Fruit fly (Drosophila melanogaster) whole organism, wandering third instar larva: Measurements from ENCODE around the gene CG14543.

Source experiments
- Abd-B ChIP-seq: fragments of >200 bp; optimal IDR thresholded peaks from 2 replicates; lab custom pipeline; 2017; ENCODE audit warnings: missing biosample characterization, missing genetic modification characterization
- CG32264 ChIP-seq: fragments of 200-800 bp; sonication (Bioruptor generic); optimal IDR thresholded peaks from 2 replicates; lab custom pipeline; 2016; ENCODE audit warnings: missing biosample characterization, missing genetic modification characterization
- CG9705 ChIP-seq: fragments of 200-800 bp; sonication (Bioruptor generic); optimal IDR thresholded peaks from 2 replicates; lab custom pipeline; 2018; ENCODE audit warnings: missing biosample characterization, mild to moderate bottlenecking, missing genetic modification characterization
- CrebA ChIP-seq: fragments of 200-800 bp; sonication (Bioruptor generic); optimal IDR thresholded peaks from 2 replicates; lab custom pipeline; 2016; ENCODE audit warnings: missing biosample characterization, mild to moderate bottlenecking, missing genetic modification characterization, borderline replicate concordance
- Dfd ChIP-seq: fragments of >200 bp; optimal IDR thresholded peaks from 2 replicates; lab custom pipeline; 2017; ENCODE audit warnings: missing biosample characterization, missing genetic modification characterization
- Dif ChIP-seq: fragments of 200-275, 200-300 bp; sonication (Bioruptor generic); optimal IDR thresholded peaks from 2 replicates; lab custom pipeline; 2018; ENCODE audit warnings: missing biosample characterization, missing genetic modification characterization; ENCODE audit not compliant: partially characterized antibody
- GATAd ChIP-seq: sonication (Bioruptor generic); optimal IDR thresholded peaks from 2 replicates; lab custom pipeline; 2016; ENCODE audit warnings: missing biosample characterization, missing genetic modification characterization
- HLH106 ChIP-seq: fragments of 200-800 bp; optimal IDR thresholded peaks from 3 replicates; lab custom pipeline; 2019; ENCODE audit warnings: missing biosample characterization, mild to moderate bottlenecking, missing genetic modification characterization, moderate library complexity
- Hnf4 ChIP-seq: fragments of 200-800 bp; sonication (Bioruptor generic); optimal IDR thresholded peaks from 2 replicates; lab custom pipeline; 2016; ENCODE audit warnings: missing biosample characterization, mild to moderate bottlenecking, missing genetic modification characterization
- Hr78 ChIP-seq: fragments of >200 bp; optimal IDR thresholded peaks from 2 replicates; lab custom pipeline; 2017; ENCODE audit warnings: missing biosample characterization, missing genetic modification characterization
- Hr83 ChIP-seq: fragments of 200-300 bp; sonication (Bioruptor generic); optimal IDR thresholded peaks from 2 replicates; lab custom pipeline; 2016; ENCODE audit warnings: missing biosample characterization, mild to moderate bottlenecking, missing genetic modification characterization, moderate library complexity; ENCODE audit not compliant: poor library complexity, severe bottlenecking
- Jra ChIP-seq: sonication (Bioruptor generic); optimal IDR thresholded peaks from 2 replicates; lab custom pipeline; 2016; ENCODE audit warnings: missing biosample characterization, missing genetic modification characterization
- Mio ChIP-seq: sonication (Bioruptor generic); optimal IDR thresholded peaks from 2 replicates; lab custom pipeline; 2016; ENCODE audit warnings: missing biosample characterization, missing genetic modification characterization
- Myc ChIP-seq: fragments of >200 bp; optimal IDR thresholded peaks from 2 replicates; lab custom pipeline; 2017
- N ChIP-seq: fragments of >200 bp; optimal IDR thresholded peaks from 2 replicates; lab custom pipeline; 2018; ENCODE audit warnings: missing biosample characterization, missing external identifiers, missing genetic modification characterization
- OdsH ChIP-seq: fragments of 200-800 bp; sonication (Bioruptor generic); optimal IDR thresholded peaks from 2 replicates; lab custom pipeline; 2016; ENCODE audit warnings: missing biosample characterization, mild to moderate bottlenecking, missing genetic modification characterization
- Rel ChIP-seq, 2 experiments: fragments of 200-800 bp; sonication (Bioruptor generic) in 1 of 2; optimal IDR thresholded peaks; 2 replicates in 1 of 2; 3 replicates in 1 of 2; lab custom pipeline; 2016 to 2019; ENCODE audit warnings: mild to moderate bottlenecking in 2 of 2, missing biosample characterization in 2 of 2, missing genetic modification characterization in 2 of 2, moderate library complexity in 1 of 2
- Sp1 ChIP-seq: fragments of 200-800 bp; sonication (Bioruptor generic); optimal IDR thresholded peaks from 3 replicates; lab custom pipeline; 2019; ENCODE audit warnings: missing biosample characterization, mild to moderate bottlenecking, missing genetic modification characterization, moderate library complexity
- Vsx2 ChIP-seq: fragments of 200-300, 225-300 bp; sonication (Bioruptor generic); optimal IDR thresholded peaks from 2 replicates; lab custom pipeline; 2018; ENCODE audit warnings: missing biosample characterization, missing genetic modification characterization; ENCODE audit not compliant: partially characterized antibody
- br ChIP-seq: fragments of 200-800 bp; sonication (Bioruptor generic); optimal IDR thresholded peaks from 2 replicates; lab custom pipeline; 2016; ENCODE audit warnings: missing biosample characterization, missing genetic modification characterization
- brk ChIP-seq: fragments of 200-800 bp; sonication (Bioruptor generic); optimal IDR thresholded peaks from 2 replicates; lab custom pipeline; 2016; ENCODE audit warnings: missing biosample characterization, mild to moderate bottlenecking, missing genetic modification characterization
- dl ChIP-seq, 2 experiments: fragments of 175-275, 200-275 bp in 1 of 2; fragments of 200-275 bp in 1 of 2; sonication (Bioruptor generic); optimal IDR thresholded peaks; lab custom pipeline; 2018; ENCODE audit warnings: mild to moderate bottlenecking in 2 of 2, missing biosample characterization in 2 of 2, missing genetic modification characterization in 2 of 2, moderate library complexity in 2 of 2; ENCODE audit not compliant: partially characterized antibody in 2 of 2, insufficient read depth in 1 of 2
- dmrt93B ChIP-seq: fragments of 200-800 bp; sonication (Bioruptor generic); optimal IDR thresholded peaks from 2 replicates; lab custom pipeline; 2018; ENCODE audit warnings: missing biosample characterization, mild to moderate bottlenecking, missing genetic modification characterization
- dsf ChIP-seq: sonication (Bioruptor generic); optimal IDR thresholded peaks from 2 replicates; lab custom pipeline; 2016; ENCODE audit warnings: missing biosample characterization, missing genetic modification characterization, borderline replicate concordance
- ey ChIP-seq: fragments of 200-800 bp; sonication (Bioruptor generic); optimal IDR thresholded peaks from 2 replicates; lab custom pipeline; 2016; ENCODE audit warnings: missing biosample characterization, missing genetic modification characterization
- foxo ChIP-seq, 2 experiments: fragments of 200-800 bp; sonication (Bioruptor generic); optimal IDR thresholded peaks; 2 replicates in 1 of 2; 3 replicates in 1 of 2; lab custom pipeline; 2016 to 2017; ENCODE audit warnings: missing biosample characterization in 2 of 2, missing genetic modification characterization in 2 of 2
- fru ChIP-seq: fragments of 200-800 bp; sonication (Bioruptor generic); optimal IDR thresholded peaks from 3 replicates; lab custom pipeline; 2016; ENCODE audit warnings: missing biosample characterization, mild to moderate bottlenecking, missing genetic modification characterization
- h ChIP-seq: fragments of 200-800 bp; sonication (Bioruptor generic); optimal IDR thresholded peaks from 3 replicates; lab custom pipeline; 2016; ENCODE audit warnings: missing biosample characterization, mild to moderate bottlenecking, missing genetic modification characterization
- jim ChIP-seq: fragments of 175-275, 200-325 bp; sonication (Bioruptor generic); optimal IDR thresholded peaks from 2 replicates; lab custom pipeline; 2016; ENCODE audit warnings: missing biosample characterization, mild to moderate bottlenecking, missing genetic modification characterization
- lola ChIP-seq: fragments of >200 bp; optimal IDR thresholded peaks from 2 replicates; lab custom pipeline; 2017; ENCODE audit warnings: missing biosample characterization, missing genetic modification characterization
- pan ChIP-seq: fragments of >200 bp; optimal IDR thresholded peaks from 2 replicates; lab custom pipeline; 2017
- psq ChIP-seq: fragments of 200-800 bp; sonication (Bioruptor generic); optimal IDR thresholded peaks from 3 replicates; lab custom pipeline; 2017; ENCODE audit warnings: missing biosample characterization, mild to moderate bottlenecking, missing genetic modification characterization, moderate library complexity
- rgr ChIP-seq: fragments of 200-800 bp; sonication (Bioruptor generic); optimal IDR thresholded peaks from 3 replicates; lab custom pipeline; 2016; ENCODE audit warnings: missing biosample characterization, mild to moderate bottlenecking, missing genetic modification characterization
- sage ChIP-seq: fragments of 200-800 bp; sonication (Bioruptor generic); optimal IDR thresholded peaks from 2 replicates; lab custom pipeline; 2016; ENCODE audit warnings: missing biosample characterization, mild to moderate bottlenecking, missing genetic modification characterization
- sv ChIP-seq: fragments of 200-800 bp; sonication (Bioruptor generic); optimal IDR thresholded peaks from 3 replicates; lab custom pipeline; 2016; ENCODE audit warnings: missing biosample characterization, missing genetic modification characterization
- tai ChIP-seq: sonication (Bioruptor generic); optimal IDR thresholded peaks from 2 replicates; lab custom pipeline; 2016; ENCODE audit warnings: missing biosample characterization, missing genetic modification characterization
- usp ChIP-seq: fragments of >200 bp; optimal IDR thresholded peaks from 2 replicates; lab custom pipeline; 2017; ENCODE audit warnings: missing biosample characterization, missing genetic modification characterization
- woc ChIP-seq: sonication (Bioruptor generic); optimal IDR thresholded peaks from 2 replicates; lab custom pipeline; 2016; ENCODE audit warnings: missing biosample characterization, mild to moderate bottlenecking, missing genetic modification characterization

Gene CG14543

dm6 chr3R:26105141-26105403 is 48.6 kb downstream of the CG14543 start:
- TF ChIP-seq Vsx2: no peak
- no peak for TF ChIP-seq usp (GFP tag; lab: Kevin White, UChicago)
- TF ChIP-seq OdsH (GFP tag; lab: Kevin White, UChicago): no peak
- no peak for TF ChIP-seq Myc (lab: Kevin White, UChicago)
- TF ChIP-seq Rel (GFP tag; optimal IDR thresholded peaks at IDR 0.05; lab: Kevin White, UChicago): no peak
- TF ChIP-seq Rel (tag; optimal IDR thresholded peaks at IDR 0.05; lab: Kevin White, UChicago): no peak
- TF ChIP-seq brk (GFP tag; lab: Kevin White, UChicago): no peak
- no peak for TF ChIP-seq sage
- no peak for TF ChIP-seq woc (GFP tag; lab: Kevin White, UChicago)
- TF ChIP-seq Hnf4 (GFP tag; lab: Kevin White, UChicago): no peak

dm6 chr3R:26105407-26105806 is 49.0 kb downstream of the CG14543 start:
- TF ChIP-seq Mio (GFP tag; lab: Kevin White, UChicago) (no peak), HLH106 (tag; lab: Kevin White, UChicago) (no peak), OdsH (GFP tag; lab: Kevin White, UChicago) (no peak), dmrt93B (GFP tag; lab: Kevin White, UChicago) (no peak), Abd-B (no peak)
- TF ChIP-seq, all 38 proteins: peak for 0

dm6 chr3R:26105924-26106494 is 49.6 kb downstream of the CG14543 start:
- no peak for TF ChIP-seq brk (GFP tag; lab: Kevin White, UChicago)
- no peak for TF ChIP-seq sage
- no peak for TF ChIP-seq pan (lab: Kevin White, UChicago)
- TF ChIP-seq Hr78 (GFP tag; lab: Kevin White, UChicago): no peak
- TF ChIP-seq ey (GFP tag; lab: Kevin White, UChicago): no peak
- no peak for TF ChIP-seq GATAd (GFP tag; lab: Kevin White, UChicago)
- peak in 1 of 2 experiments; percentile 31 for TF ChIP-seq dl (GFP tag; optimal IDR thresholded peaks at IDR 0.05; lab: Kevin White, UChicago; ENCODE audit: insufficient read depth in 1 of 2, partially characterized antibody in 2 of 2)
- TF ChIP-seq dsf: no peak
- TF ChIP-seq h: no peak
- TF ChIP-seq Sp1 (GFP tag; lab: Kevin White, UChicago): no peak
- no peak for TF ChIP-seq Hr83
- TF ChIP-seq N (GFP tag; lab: Kevin White, UChicago): no peak
- TF ChIP-seq usp (GFP tag; lab: Kevin White, UChicago): no peak
- TF ChIP-seq OdsH (GFP tag; lab: Kevin White, UChicago): no peak
- TF ChIP-seq CrebA: no peak
- peak; percentile 34 for TF ChIP-seq dmrt93B (GFP tag; lab: Kevin White, UChicago)
- TF ChIP-seq lola (GFP tag; lab: Kevin White, UChicago): no peak
- no peak for TF ChIP-seq CG9705 (GFP tag; lab: Kevin White, UChicago)
- TF ChIP-seq Abd-B: no peak
- TF ChIP-seq CG32264 (GFP tag; lab: Kevin White, UChicago): no peak
- TF ChIP-seq HLH106 (tag; lab: Kevin White, UChicago): peak; percentile 32
- TF ChIP-seq Hnf4 (GFP tag; lab: Kevin White, UChicago): no peak
- no peak for TF ChIP-seq Mio (GFP tag; lab: Kevin White, UChicago)
- peak; percentile 2 for TF ChIP-seq sv (GFP tag; lab: Kevin White, UChicago)
- no peak for TF ChIP-seq Dfd (GFP tag; lab: Kevin White, UChicago)
- no peak for TF ChIP-seq psq (GFP tag; lab: Kevin White, UChicago)
- TF ChIP-seq Dif (GFP tag; lab: Kevin White, UChicago): no peak
- TF ChIP-seq woc (GFP tag; lab: Kevin White, UChicago): no peak
- no peak for TF ChIP-seq Vsx2
- no peak for TF ChIP-seq br (GFP tag; lab: Kevin White, UChicago)
- TF ChIP-seq foxo (GFP tag; optimal IDR thresholded peaks at IDR 0.05; lab: Kevin White, UChicago): peak in 1 of 2 experiments; percentile 40
- TF ChIP-seq fru (GFP tag; lab: Kevin White, UChicago): no peak
- no peak for TF ChIP-seq Jra (GFP tag; lab: Kevin White, UChicago)
- no peak for TF ChIP-seq rgr (GFP tag; lab: Kevin White, UChicago)
- no peak for TF ChIP-seq tai
- no peak for TF ChIP-seq Rel (GFP tag; optimal IDR thresholded peaks at IDR 0.05; lab: Kevin White, UChicago)
- TF ChIP-seq Rel (tag; optimal IDR thresholded peaks at IDR 0.05; lab: Kevin White, UChicago): peak; percentile 99
- no peak for TF ChIP-seq Myc (lab: Kevin White, UChicago)
- no peak for TF ChIP-seq jim (GFP tag; lab: Kevin White, UChicago)
